Worm (Caenorhabditis elegans) whole organism, L2 larva: ENCODE data around the gene T19C3.7.

Source experiments
- F13H6.1 ChIP-seq: sonication (generic microtip); optimal IDR thresholded peaks from 2 replicates; lab custom pipeline; 2016; ENCODE audit warnings: missing genetic modification characterization, missing compliant biosample characterization
- R02D3.7 ChIP-seq: fragments of 150-350 bp; optimal IDR thresholded peaks from 2 replicates; lab custom pipeline; 2014; ENCODE audit warnings: missing biosample characterization, missing genetic modification characterization
- Y55F3AM.14 ChIP-seq: fragments of 200-800 bp; sonication (Bioruptor generic); optimal IDR thresholded peaks from 2 replicates; lab custom pipeline; 2018; ENCODE audit warnings: mild to moderate bottlenecking, missing genetic modification characterization, missing compliant biosample characterization
- alr-1 ChIP-seq: fragments of 150-350 bp; optimal IDR thresholded peaks from 2 replicates; lab custom pipeline; 2014; ENCODE audit warnings: missing biosample characterization, missing genetic modification characterization
- aly-2 ChIP-seq: fragments of 150-350 bp; optimal IDR thresholded peaks from 2 replicates; lab custom pipeline; 2014; ENCODE audit warnings: missing biosample characterization, missing genetic modification characterization
- ama-1 ChIP-seq: fragments of 150-350 bp; optimal IDR thresholded peaks from 2 replicates; lab custom pipeline; 2018; ENCODE audit warnings: inconsistent platforms
- blmp-1 ChIP-seq: sonication (generic microtip); optimal IDR thresholded peaks from 2 replicates; lab custom pipeline; 2017; ENCODE audit warnings: missing genetic modification characterization, mild to moderate bottlenecking, missing compliant biosample characterization, antibody characterized with exemption, moderate library complexity; ENCODE audit not compliant: insufficient read depth
- ceh-16 ChIP-seq: fragments of 150-350 bp; optimal IDR thresholded peaks from 2 replicates; lab custom pipeline; 2014; ENCODE audit warnings: missing biosample characterization, missing genetic modification characterization
- ceh-82 ChIP-seq: fragments of 150-350 bp; optimal IDR thresholded peaks from 2 replicates; lab custom pipeline; 2014; ENCODE audit warnings: missing biosample characterization, missing genetic modification characterization
- crh-2 ChIP-seq: sonication (generic microtip); optimal IDR thresholded peaks from 2 replicates; lab custom pipeline; 2017; ENCODE audit warnings: missing biosample characterization, missing genetic modification characterization
- dmd-4 ChIP-seq: sonication (generic microtip); optimal IDR thresholded peaks from 2 replicates; lab custom pipeline; 2017; ENCODE audit warnings: missing biosample characterization, missing genetic modification characterization
- egl-27 ChIP-seq: sonication (generic microtip); optimal IDR thresholded peaks from 3 replicates; lab custom pipeline; 2017; ENCODE audit warnings: missing biosample characterization, missing genetic modification reagents, missing genetic modification characterization
- elt-1 ChIP-seq: fragments of 150-350 bp; optimal IDR thresholded peaks from 2 replicates; lab custom pipeline; 2014; ENCODE audit warnings: missing biosample characterization, missing genetic modification characterization
- elt-3 ChIP-seq: sonication (generic microtip); optimal IDR thresholded peaks from 2 replicates; lab custom pipeline; 2017; ENCODE audit warnings: missing biosample characterization, missing genetic modification characterization
- fos-1 ChIP-seq: fragments of 150-350 bp; optimal IDR thresholded peaks from 2 replicates; lab custom pipeline; 2014; ENCODE audit warnings: missing biosample characterization, missing genetic modification characterization
- gmeb-1 ChIP-seq: fragments of 150-350 bp; optimal IDR thresholded peaks from 2 replicates; lab custom pipeline; 2014; ENCODE audit warnings: missing biosample characterization, missing genetic modification characterization
- lin-13 ChIP-seq: fragments of 150-350 bp; optimal IDR thresholded peaks from 2 replicates; lab custom pipeline; 2014; ENCODE audit warnings: missing biosample characterization, missing genetic modification reagents, missing genetic modification characterization
- lin-39 ChIP-seq: fragments of 150-350 bp; optimal IDR thresholded peaks from 2 replicates; lab custom pipeline; 2014; ENCODE audit warnings: missing biosample characterization, missing genetic modification reagents, missing genetic modification characterization
- lsy-2 ChIP-seq, 2 experiments: fragments of 150-350 bp in 1 of 2; sonication (generic microtip) in 1 of 2; optimal IDR thresholded peaks; 2 replicates each; lab custom pipeline; 2014 to 2017; ENCODE audit warnings: missing biosample characterization in 2 of 2, missing genetic modification characterization in 2 of 2
- mab-5 ChIP-seq: fragments of 150-350 bp; optimal IDR thresholded peaks from 2 replicates; lab custom pipeline; 2014; ENCODE audit warnings: missing biosample characterization, missing genetic modification characterization
- mbf-1 ChIP-seq: sonication (generic microtip); optimal IDR thresholded peaks from 2 replicates; lab custom pipeline; 2017; ENCODE audit warnings: missing biosample characterization, missing genetic modification characterization
- mdl-1 ChIP-seq, 2 experiments: fragments of 150-350 bp in 1 of 2; sonication (generic microtip) in 1 of 2; optimal IDR thresholded peaks; 2 replicates each; lab custom pipeline; 2017; ENCODE audit warnings: missing biosample characterization in 2 of 2, missing genetic modification characterization in 2 of 2
- nhr-10 ChIP-seq: sonication (generic microtip); optimal IDR thresholded peaks from 2 replicates; lab custom pipeline; 2017; ENCODE audit warnings: missing biosample characterization, missing genetic modification characterization
- nhr-11 ChIP-seq: fragments of 150-350 bp; optimal IDR thresholded peaks from 2 replicates; lab custom pipeline; 2014; ENCODE audit warnings: missing biosample characterization, missing genetic modification characterization
- nhr-12 ChIP-seq: fragments of 150-350 bp; optimal IDR thresholded peaks from 2 replicates; lab custom pipeline; 2014; ENCODE audit warnings: missing biosample characterization, missing genetic modification characterization
- nhr-129 ChIP-seq: fragments of 150-350 bp; optimal IDR thresholded peaks from 2 replicates; lab custom pipeline; 2014; ENCODE audit warnings: missing biosample characterization, missing genetic modification characterization
- nhr-21 ChIP-seq: fragments of 150-350 bp; optimal IDR thresholded peaks from 2 replicates; lab custom pipeline; 2014; ENCODE audit warnings: missing biosample characterization, missing genetic modification characterization
- nhr-23 ChIP-seq: fragments of 150-350 bp; optimal IDR thresholded peaks from 2 replicates; lab custom pipeline; 2014; ENCODE audit warnings: missing biosample characterization, missing genetic modification reagents, missing genetic modification characterization
- nhr-237 ChIP-seq: fragments of 150-350 bp; optimal IDR thresholded peaks from 2 replicates; lab custom pipeline; 2014; ENCODE audit warnings: missing biosample characterization, missing genetic modification characterization
- nhr-25 ChIP-seq: fragments of 150-350 bp; sonication (generic microtip); optimal IDR thresholded peaks from 3 replicates; lab custom pipeline; 2014; ENCODE audit warnings: missing biosample characterization, missing genetic modification characterization
- nhr-6 ChIP-seq: fragments of 150-350 bp; optimal IDR thresholded peaks from 2 replicates; lab custom pipeline; 2014; ENCODE audit warnings: missing biosample characterization, missing genetic modification characterization
- nhr-77 ChIP-seq: fragments of 150-350 bp; optimal IDR thresholded peaks from 2 replicates; lab custom pipeline; 2014; ENCODE audit warnings: missing biosample characterization, missing genetic modification characterization
- peb-1 ChIP-seq: fragments of 150-350 bp; optimal IDR thresholded peaks from 2 replicates; lab custom pipeline; 2014; ENCODE audit warnings: missing biosample characterization, missing genetic modification characterization
- skn-1 ChIP-seq: sonication (generic microtip); optimal IDR thresholded peaks from 2 replicates; lab custom pipeline; 2017; ENCODE audit warnings: missing biosample characterization, missing genetic modification characterization
- sma-9 ChIP-seq, 2 experiments: fragments of 150-350 bp in 1 of 2; sonication (generic microtip) in 1 of 2; optimal IDR thresholded peaks; 2 replicates each; lab custom pipeline; 2014 to 2016; ENCODE audit warnings: missing genetic modification characterization in 2 of 2, mild to moderate bottlenecking in 1 of 2, missing biosample characterization in 1 of 2, missing compliant biosample characterization in 1 of 2, missing genetic modification reagents in 1 of 2, moderate library complexity in 1 of 2
- snpc-4 ChIP-seq: fragments of 150-350 bp; optimal IDR thresholded peaks from 2 replicates; lab custom pipeline; 2014; ENCODE audit warnings: missing biosample characterization, missing genetic modification characterization
- unc-39 ChIP-seq: fragments of 150-350 bp; optimal IDR thresholded peaks from 2 replicates; lab custom pipeline; 2014; ENCODE audit warnings: missing biosample characterization, missing genetic modification characterization
- zag-1 ChIP-seq: fragments of 150-350 bp; optimal IDR thresholded peaks from 2 replicates; lab custom pipeline; 2014; ENCODE audit warnings: missing biosample characterization, missing genetic modification characterization
- ztf-4 ChIP-seq: fragments of 150-350 bp; optimal IDR thresholded peaks from 2 replicates; lab custom pipeline; 2014; ENCODE audit warnings: missing biosample characterization, missing genetic modification characterization

Gene T19C3.7

DNA sequence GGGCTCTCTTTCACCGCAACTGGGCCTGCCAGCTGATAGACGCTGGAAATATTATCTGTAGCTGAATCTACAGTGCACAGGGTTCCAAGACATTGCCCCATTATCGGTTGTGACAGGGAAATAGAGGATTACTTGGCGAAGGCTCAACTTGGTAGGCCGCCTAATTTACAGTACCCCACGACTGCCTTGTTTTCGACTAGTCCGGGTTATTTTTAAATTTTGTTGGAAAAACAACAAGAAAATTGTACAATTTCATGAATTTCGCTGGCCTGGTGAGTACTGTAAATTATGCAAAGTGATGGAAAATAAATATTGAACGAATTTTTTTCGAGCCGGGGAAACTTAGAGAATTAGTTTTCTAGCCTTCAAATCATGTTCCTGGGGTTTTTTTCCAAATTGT is at the start of gene T19C3.7:
TSS of gene T19C3.7 (minus strand) at position 101 of the 400 bp plus-strand sequence.
- TF ChIP-seq zag-1 = no peak
- TF ChIP-seq snpc-4 (tag; lab: Kevin White, UChicago) = no peak
- no peak for TF ChIP-seq fos-1 (tag; lab: Kevin White, UChicago)
- no peak for TF ChIP-seq nhr-129 (tag; lab: Kevin White, UChicago)
- TF ChIP-seq lin-13 (GFP tag; lab: Kevin White, UChicago) = no peak
- TF ChIP-seq R02D3.7 = no peak
- TF ChIP-seq ceh-16 = no peak
- TF ChIP-seq ztf-4 (tag; lab: Kevin White, UChicago) = no peak
- no peak for TF ChIP-seq nhr-6 (tag; lab: Kevin White, UChicago)
- no peak for TF ChIP-seq gmeb-1 (tag; lab: Kevin White, UChicago)
- TF ChIP-seq nhr-237 (tag; lab: Kevin White, UChicago) = no peak
- no peak for TF ChIP-seq ama-1 (lab: Kevin White, UChicago)
- no peak for TF ChIP-seq lsy-2 (tag; optimal IDR thresholded peaks at IDR 0.05; lab: Kevin White, UChicago)
- TF ChIP-seq lin-39 (tag; lab: Kevin White, UChicago) = no peak
- no peak for TF ChIP-seq aly-2
- no peak for TF ChIP-seq F13H6.1 (tag; lab: Kevin White, UChicago)
- no peak for TF ChIP-seq peb-1
- TF ChIP-seq elt-3 (tag; lab: Kevin White, UChicago) = no peak
- no peak for TF ChIP-seq mab-5 (tag; lab: Kevin White, UChicago)

DNA sequence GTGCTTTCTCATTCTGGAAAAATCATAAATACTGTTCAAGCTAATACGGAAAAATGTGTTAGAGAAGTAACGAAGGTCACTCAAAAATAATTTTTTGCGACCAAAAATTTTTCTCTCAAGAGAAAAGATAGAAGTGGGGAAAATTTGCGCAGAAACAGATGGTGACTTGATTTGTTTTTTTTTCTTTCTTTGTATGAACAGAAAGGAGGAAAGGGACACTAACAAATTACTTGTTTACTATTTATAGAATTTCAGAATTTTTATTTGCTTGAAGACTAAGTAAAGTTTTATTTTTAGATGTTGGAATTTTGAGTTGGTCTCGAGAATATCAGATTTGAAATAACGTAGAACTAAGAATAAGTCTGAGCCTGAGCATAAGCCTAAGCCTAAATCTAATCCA is 47.4 kb upstream of the T19C3.7 start, which contains the start of gene W02B3.4:
TSS of gene W02B3.4 (minus strand) at position 101 of the 400 bp plus-strand sequence.
- TF ChIP-seq elt-3 (tag; lab: Kevin White, UChicago) (no peak), zag-1 (no peak), nhr-12 (tag; lab: Kevin White, UChicago) (no peak), nhr-25 (tag; lab: Kevin White, UChicago) (no peak), nhr-21 (tag; lab: Kevin White, UChicago) (no peak), dmd-4 (tag; lab: Kevin White, UChicago) (no peak), sma-9 (GFP tag; optimal IDR thresholded peaks at IDR 0.05; lab: Kevin White, UChicago) (no peak), sma-9 (tag; optimal IDR thresholded peaks at IDR 0.05; lab: Kevin White, UChicago) (no peak), alr-1 (tag; lab: Kevin White, UChicago) (no peak), nhr-23 (tag; lab: Kevin White, UChicago) (no peak), nhr-11 (tag; lab: Kevin White, UChicago) (no peak), nhr-129 (tag; lab: Kevin White, UChicago) (no peak), nhr-6 (tag; lab: Kevin White, UChicago) (no peak), lsy-2 (tag; optimal IDR thresholded peaks at IDR 0.05; lab: Kevin White, UChicago) (no peak), mdl-1 (tag; optimal IDR thresholded peaks at IDR 0.05; lab: Kevin White, UChicago) (no peak), ceh-82 (tag; lab: Kevin White, UChicago) (no peak), unc-39 (no peak), egl-27 (tag; lab: Kevin White, UChicago) (no peak), mbf-1 (tag; lab: Kevin White, UChicago) (no peak), snpc-4 (tag; lab: Kevin White, UChicago) (no peak)

DNA sequence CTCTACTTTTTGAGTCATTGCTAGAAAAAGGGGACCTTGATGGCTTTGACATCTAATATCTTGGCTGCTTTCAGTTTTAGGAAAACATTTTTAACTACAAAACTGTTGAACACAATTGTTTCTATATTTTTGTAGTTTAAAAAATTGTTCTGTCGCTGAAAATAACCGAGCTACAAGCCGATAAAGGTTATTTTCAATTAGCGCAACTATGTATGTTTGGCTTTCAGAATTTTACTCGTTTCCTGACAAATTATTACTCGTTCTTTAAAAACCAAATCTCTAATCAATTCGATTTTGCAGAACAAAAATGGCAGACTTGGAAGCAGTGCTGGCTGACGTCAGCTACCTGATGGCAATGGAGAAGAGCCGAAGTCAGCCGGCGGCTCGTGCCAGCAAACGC is 39.9 kb upstream of the T19C3.7 start, which contains the start of gene grk-2:
TSS of gene grk-2 (plus strand) at position 301 of the 400 bp plus-strand sequence.
- no peak for TF ChIP-seq unc-39
- TF ChIP-seq skn-1 = no peak
- TF ChIP-seq mbf-1 (tag; lab: Kevin White, UChicago) = no peak
- no peak for TF ChIP-seq mab-5 (tag; lab: Kevin White, UChicago)
- TF ChIP-seq nhr-6 (tag; lab: Kevin White, UChicago) = no peak
- no peak for TF ChIP-seq nhr-129 (tag; lab: Kevin White, UChicago)
- TF ChIP-seq crh-2 (tag; lab: Kevin White, UChicago) = no peak
- no peak for TF ChIP-seq nhr-10 (tag; lab: Kevin White, UChicago)
- no peak for TF ChIP-seq nhr-12 (tag; lab: Kevin White, UChicago)
- no peak for TF ChIP-seq blmp-1
- TF ChIP-seq lin-13 (GFP tag; lab: Kevin White, UChicago) = no peak
- no peak for TF ChIP-seq ceh-16
- TF ChIP-seq ama-1 (lab: Kevin White, UChicago) = no peak
- no peak for TF ChIP-seq mdl-1 (tag; optimal IDR thresholded peaks at IDR 0.05; lab: Kevin White, UChicago)
- no peak for TF ChIP-seq Y55F3AM.14 (GFP tag; lab: Kevin White, UChicago)
- no peak for TF ChIP-seq elt-1
- TF ChIP-seq nhr-77 = no peak
- TF ChIP-seq alr-1 (tag; lab: Kevin White, UChicago) = no peak
- no peak for TF ChIP-seq zag-1
- TF ChIP-seq, all 48 proteins: peak for 0
